Worm (Caenorhabditis elegans): Measurements from ENCODE around the gene flp-7.

DNA sequence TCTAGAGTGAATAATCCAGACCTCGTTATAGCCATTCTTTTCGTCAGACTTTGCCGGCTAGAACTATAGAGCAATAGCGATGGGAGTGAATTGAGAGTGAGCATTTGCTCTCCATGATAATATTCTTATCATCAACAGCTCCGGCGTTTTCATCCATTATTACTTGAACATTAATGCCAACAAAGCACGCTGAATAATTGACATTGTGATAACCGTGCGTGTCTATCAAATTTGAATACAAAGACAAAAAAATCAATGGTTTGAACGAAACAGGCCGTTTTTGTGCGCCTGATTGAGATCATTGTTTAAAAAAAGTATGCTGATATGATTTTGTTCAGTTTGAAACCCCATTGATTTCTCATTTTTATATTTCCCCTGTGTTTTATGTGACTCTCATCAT is 46.0 kb upstream of the flp-7 start, which contains the start of gene dct-11:
- TF ChIP-seq ztf-11 (tag; optimal IDR thresholded peaks at IDR 0.05) (no peak), ama-1 (optimal IDR thresholded peaks at IDR 0.05) (no peak), ZK546.5 (tag; optimal IDR thresholded peaks at IDR 0.05) (no peak), skn-1 (tag; optimal IDR thresholded peaks at IDR 0.05) (no peak), fkh-10 (GFP tag; optimal IDR thresholded peaks at IDR 0.05) (no peak), nhr-25 (tag; optimal IDR thresholded peaks at IDR 0.05) (no peak)

Measured in whole organism, L3 larva.